Worm (Caenorhabditis elegans) whole organism, L4 larva: ENCODE measurements around the gene srsx-5.

Source experiments
- ZK546.5 ChIP-seq, 2 experiments: sonication (generic microtip); optimal IDR thresholded peaks; 2 replicates each; lab custom pipeline; 2017; ENCODE audit warnings: missing biosample characterization in 2 of 2, missing genetic modification characterization in 2 of 2
- aha-1 ChIP-seq: fragments of 150-350 bp; peaks from one replicate; lab custom pipeline; 2014; ENCODE audit warnings: missing biosample characterization, missing genetic modification characterization
- aly-2 ChIP-seq: sonication (generic microtip); optimal IDR thresholded peaks from 2 replicates; lab custom pipeline; 2018; ENCODE audit warnings: missing biosample characterization, missing genetic modification characterization
- attf-4 ChIP-seq: sonication (generic microtip); optimal IDR thresholded peaks from 3 replicates; lab custom pipeline; 2017; ENCODE audit warnings: missing biosample characterization, missing genetic modification characterization
- ceh-28 ChIP-seq: fragments of 150-350 bp; optimal IDR thresholded peaks from 2 replicates; lab custom pipeline; 2014; ENCODE audit warnings: missing biosample characterization, missing genetic modification reagents, missing genetic modification characterization
- ceh-62 ChIP-seq: sonication (generic microtip); optimal IDR thresholded peaks from 2 replicates; lab custom pipeline; 2017; ENCODE audit warnings: missing biosample characterization, missing genetic modification characterization
- dve-1 ChIP-seq: sonication (generic microtip); optimal IDR thresholded peaks from 2 replicates; lab custom pipeline; 2017; ENCODE audit warnings: antibody characterized with exemption, mild to moderate bottlenecking, missing genetic modification characterization, missing compliant biosample characterization; ENCODE audit not compliant: insufficient read depth
- egl-27 ChIP-seq: sonication (generic microtip); optimal IDR thresholded peaks from 3 replicates; lab custom pipeline; 2017; ENCODE audit warnings: missing biosample characterization, missing genetic modification reagents, missing genetic modification characterization
- fkh-10 ChIP-seq: fragments of 150-350 bp; optimal IDR thresholded peaks from 2 replicates; lab custom pipeline; 2014; ENCODE audit warnings: missing biosample characterization, missing genetic modification reagents, missing genetic modification characterization
- nhr-111 ChIP-seq: fragments of 200-800 bp; sonication (Bioruptor generic); optimal IDR thresholded peaks from 2 replicates; lab custom pipeline; 2018; ENCODE audit warnings: mild to moderate bottlenecking, missing genetic modification characterization, missing compliant biosample characterization
- nhr-25 ChIP-seq: sonication (generic microtip); optimal IDR thresholded peaks from 2 replicates; lab custom pipeline; 2017; ENCODE audit warnings: missing genetic modification characterization, mild to moderate bottlenecking, missing compliant biosample characterization, antibody characterized with exemption, moderate library complexity, borderline replicate concordance; ENCODE audit not compliant: insufficient read depth
- nhr-76 ChIP-seq: fragments of 150-350 bp; optimal IDR thresholded peaks from 2 replicates; lab custom pipeline; 2014; ENCODE audit warnings: missing biosample characterization, missing genetic modification characterization
- unc-62 ChIP-seq, 3 experiments: fragments of 150-350 bp in 1 of 3; sonication (generic microtip); optimal IDR thresholded peaks in 2 of 3; peaks in 1 of 3; 1 replicate in 1 of 3; 2 replicates in 2 of 3; lab custom pipeline; 2014 to 2017; ENCODE audit warnings: missing biosample characterization in 3 of 3, missing genetic modification characterization in 3 of 3, missing genetic modification reagents in 3 of 3, missing genotype in 1 of 3

- TF ChIP-seq ceh-28, result no peak
- TF ChIP-seq nhr-25 (tag; lab: Kevin White, UChicago), result no peak
- TF ChIP-seq fkh-10 (GFP tag; lab: Kevin White, UChicago), result no peak
- no peak for TF ChIP-seq ZK546.5 (tag; optimal IDR thresholded peaks at IDR 0.05; lab: Kevin White, UChicago)
- no peak for TF ChIP-seq attf-4 (tag; lab: Kevin White, UChicago)
- TF ChIP-seq nhr-111 (GFP tag; lab: Kevin White, UChicago), result no peak
- no peak for TF ChIP-seq aly-2
- no peak for TF ChIP-seq nhr-76 (tag; lab: Kevin White, UChicago)
- TF ChIP-seq egl-27 (tag; lab: Kevin White, UChicago), result no peak
- no peak for TF ChIP-seq ceh-62 (tag; lab: Kevin White, UChicago)
- TF ChIP-seq dve-1 (tag; lab: Kevin White, UChicago), result no peak
- no peak for TF ChIP-seq aha-1 (tag; lab: Kevin White, UChicago)
- no peak for TF ChIP-seq unc-62 (GFP tag; optimal IDR thresholded peaks at IDR 0.05 in 1 of 2; lab: Kevin White, UChicago)
- TF ChIP-seq unc-62 (tag; optimal IDR thresholded peaks at IDR 0.05; lab: Kevin White, UChicago), result no peak
Measured at ce11 chrV:7901222-7901621, 27.5 kb upstream of the srsx-5 start.
